Worm (Caenorhabditis elegans) whole organism, early embryonic: ENCODE results near the gene C49C8.6.

Experiments
- B0310.2 ChIP-seq: sonication (generic microtip); optimal IDR thresholded peaks from 2 replicates; lab custom pipeline; 2016; ENCODE audit warnings: mild to moderate bottlenecking, missing genetic modification characterization, missing compliant biosample characterization
- F13C5.2 ChIP-seq: sonication (generic microtip); optimal IDR thresholded peaks from 2 replicates; lab custom pipeline; 2017; ENCODE audit warnings: mild to moderate bottlenecking, missing genetic modification characterization, inconsistent platforms, missing compliant biosample characterization
- aly-1 ChIP-seq: sonication (generic microtip); optimal IDR thresholded peaks from 2 replicates; lab custom pipeline; 2016; ENCODE audit warnings: missing genetic modification characterization, missing compliant biosample characterization
- ama-1 ChIP-seq: fragments of 150-350 bp; optimal IDR thresholded peaks from 2 replicates; lab custom pipeline; 2014
- ceh-13 ChIP-seq: fragments of 200-800 bp; sonication (Bioruptor generic); optimal IDR thresholded peaks from 2 replicates; lab custom pipeline; 2018; ENCODE audit warnings: mild to moderate bottlenecking, missing genetic modification characterization, missing compliant biosample characterization
- ceh-36 ChIP-seq: sonication (generic microtip); optimal IDR thresholded peaks from 2 replicates; lab custom pipeline; 2016; ENCODE audit warnings: missing genetic modification characterization, inconsistent platforms, missing compliant biosample characterization
- ets-7 ChIP-seq: sonication (generic microtip); optimal IDR thresholded peaks from 2 replicates; lab custom pipeline; 2016; ENCODE audit warnings: missing genotype, missing genetic modification characterization, missing compliant biosample characterization
- flt-1 ChIP-seq: fragments of 200-800 bp; sonication (Bioruptor generic); IDR thresholded peaks from 2 replicates; pipeline ENCODE4 v1.3.6; 2022; ENCODE audit warnings: missing genetic modification characterization, missing compliant biosample characterization
- hmbx-1 ChIP-seq: sonication (generic microtip); optimal IDR thresholded peaks from 2 replicates; lab custom pipeline; 2016; ENCODE audit warnings: mild to moderate bottlenecking, missing genetic modification characterization, missing compliant biosample characterization
- hmg-4 ChIP-seq: fragments of 200-800 bp; sonication (Bioruptor generic); optimal IDR thresholded peaks from 2 replicates; lab custom pipeline; 2018; ENCODE audit warnings: mild to moderate bottlenecking, missing genetic modification characterization, missing compliant biosample characterization
- hnd-1 ChIP-seq: sonication (generic microtip); optimal IDR thresholded peaks from 2 replicates; lab custom pipeline; 2016; ENCODE audit warnings: missing genetic modification characterization, missing compliant biosample characterization
- pes-1 ChIP-seq: fragments of 200-800 bp; sonication (Bioruptor generic); IDR thresholded peaks from 2 replicates; pipeline ENCODE4 v1.3.6; 2022; ENCODE audit warnings: missing genetic modification reagents, missing genetic modification characterization, missing compliant biosample characterization
- scrt-1 ChIP-seq: fragments of 200-800 bp; sonication (Bioruptor generic); IDR thresholded peaks from 2 replicates; pipeline ENCODE4 v1.3.6; 2022; ENCODE audit warnings: missing genetic modification characterization, missing compliant biosample characterization
- sea-1 ChIP-seq: fragments of 200-800 bp; sonication (Bioruptor generic); conservative IDR thresholded peaks from 2 replicates; pipeline ENCODE4 v1.3.6; 2022; ENCODE audit warnings: missing genetic modification characterization, missing compliant biosample characterization
- tbx-11 ChIP-seq: fragments of 200-800 bp; sonication (Bioruptor generic); IDR thresholded peaks from 2 replicates; pipeline ENCODE4 v1.3.6; 2022; ENCODE audit warnings: missing genetic modification characterization, missing compliant biosample characterization
- tbx-37 ChIP-seq: fragments of 200-800 bp; sonication (Bioruptor generic); conservative IDR thresholded peaks from 2 replicates; pipeline ENCODE4 v1.3.6; 2022; ENCODE audit warnings: missing genetic modification reagents, missing genetic modification characterization, missing compliant biosample characterization
- tra-4 ChIP-seq: sonication (generic microtip); optimal IDR thresholded peaks from 2 replicates; lab custom pipeline; 2017; ENCODE audit warnings: missing genetic modification characterization, missing compliant biosample characterization

C49C8.6 gene

ce11 chrIV:8614680-8615079 lies 43.3 kb downstream of the C49C8.6 start, which contains the start of gene cyp-33E3:
Gene cyp-33E3 (plus strand): TSS chrIV:8614995.
- TF ChIP-seq ets-7 (tag; lab: Kevin White, UChicago) (no peak), hmbx-1 (no peak), tbx-37 (no peak), B0310.2 (tag; lab: Kevin White, UChicago) (no peak), tra-4 (tag; lab: Kevin White, UChicago) (no peak), flt-1 (GFP tag; lab: Robert Waterston, UW) (no peak), F13C5.2 (no peak), scrt-1 (GFP tag; lab: Robert Waterston, UW) (no peak), sea-1 (no peak), ama-1 (no peak)

- TF ChIP-seq tbx-11 (GFP tag; lab: Robert Waterston, UW) (no peak), scrt-1 (GFP tag; lab: Robert Waterston, UW) (no peak), tbx-37 (no peak), ets-7 (tag; lab: Kevin White, UChicago) (no peak), ama-1 (no peak), tra-4 (tag; lab: Kevin White, UChicago) (no peak), hmg-4 (GFP tag; lab: Kevin White, UChicago) (no peak), pes-1 (no peak)
Measured at ce11 chrIV:8611886-8612542, 46.0 kb downstream of the C49C8.6 start, which contains the start of the genes F42A9.17 and cyp-33E2. Gene F42A9.17 (minus strand): TSS chrIV:8611936. Gene cyp-33E2 (plus strand): TSS chrIV:8612334.

ce11 chrIV:8608934-8609333 lies 49.1 kb downstream of the C49C8.6 start, which contains the start of gene F42A9.6:
Gene F42A9.6 (plus strand): TSS chrIV:8609234.
- TF ChIP-seq hnd-1 (no peak), tbx-11 (GFP tag; lab: Robert Waterston, UW) (no peak), ceh-36 (no peak), ceh-13 (no peak), tbx-37 (no peak), hmg-4 (GFP tag; lab: Kevin White, UChicago) (no peak), ama-1 (no peak), pes-1 (no peak), ets-7 (tag; lab: Kevin White, UChicago) (no peak), aly-1 (tag; lab: Kevin White, UChicago) (no peak), F13C5.2 (no peak)

ce11 chrIV:8608204-8608603 lies 49.8 kb downstream of the C49C8.6 start:
- no peak for TF ChIP-seq scrt-1 (GFP tag; lab: Robert Waterston, UW)
- no peak for TF ChIP-seq sea-1
- no peak for TF ChIP-seq hmbx-1
- TF ChIP-seq tra-4 (tag; lab: Kevin White, UChicago), result no peak
- TF ChIP-seq F13C5.2, result no peak
- no peak for TF ChIP-seq ets-7 (tag; lab: Kevin White, UChicago)
